Fruit fly (Drosophila melanogaster): ENCODE measurements around the gene wuho.

dm6 chrX:6260900-6261299 lies 27.0 kb upstream of the wuho start, which contains the start of gene Josd:
- TF ChIP-seq CG8478 (optimal IDR thresholded peaks at IDR 0.05) (no peak), CTCF (optimal IDR thresholded peaks at IDR 0.05) (no peak)

Measured in S2 (cell line).